Fruit fly (Drosophila melanogaster): Measurements from ENCODE around the gene CoRest.

The CoRest gene

dm6 chrX:19521753-19522383 is at the start of gene CoRest, which contains the start of gene Idh3a:
CoRest (plus strand) TSS chrX:19521929.
Idh3a (minus strand) TSS chrX:19521810.
- TF ChIP-seq CG8632 (GFP tag; optimal IDR thresholded peaks at IDR 0.05): no peak
- peak; percentile 13 for TF ChIP-seq lz (GFP tag; optimal IDR thresholded peaks at IDR 0.05)
- no peak for TF ChIP-seq CG10631 (GFP tag; optimal IDR thresholded peaks at IDR 0.05)
- no peak for TF ChIP-seq Met (GFP tag; optimal IDR thresholded peaks at IDR 0.05)
- peak; percentile 4 for TF ChIP-seq Sox15 (GFP tag; optimal IDR thresholded peaks at IDR 0.05)
- TF ChIP-seq CG31627 (GFP tag; optimal IDR thresholded peaks at IDR 0.05): peak; percentile 32
- TF ChIP-seq pdm3 (GFP tag; optimal IDR thresholded peaks at IDR 0.05): no peak
- TF ChIP-seq vri (GFP tag; optimal IDR thresholded peaks at IDR 0.05): no peak
- TF ChIP-seq spab (GFP tag; optimal IDR thresholded peaks at IDR 0.05): no peak
- TF ChIP-seq CG15336 (GFP tag; IDR thresholded peaks at IDR 0.05): no peak
- no peak for TF ChIP-seq CG16779 (tag; optimal IDR thresholded peaks at IDR 0.05)
- no peak for TF ChIP-seq Lpt (GFP tag; optimal IDR thresholded peaks at IDR 0.05)
- TF ChIP-seq acj6 (GFP tag; optimal IDR thresholded peaks at IDR 0.05): no peak
- no peak for TF ChIP-seq Ets21C (GFP tag; optimal IDR thresholded peaks at IDR 0.05)
- TF ChIP-seq svp (GFP tag): peak; percentile 83

- TF ChIP-seq CG8632 (GFP tag; optimal IDR thresholded peaks at IDR 0.05) (no peak), CG3032 (tag; optimal IDR thresholded peaks at IDR 0.05) (no peak), Lpt (GFP tag; optimal IDR thresholded peaks at IDR 0.05) (no peak), CG4318 (GFP tag; optimal IDR thresholded peaks at IDR 0.05) (no peak), CG6163 (GFP tag; IDR thresholded peaks at IDR 0.05) (no peak), Ets96B (tag; optimal IDR thresholded peaks at IDR 0.05) (no peak), CG6854 (GFP tag; optimal IDR thresholded peaks at IDR 0.05) (no peak), vri (GFP tag; optimal IDR thresholded peaks at IDR 0.05) (no peak), fkh (GFP tag; optimal IDR thresholded peaks at IDR 0.05) (no peak), CG11294 (GFP tag; IDR thresholded peaks at IDR 0.05) (no peak), CG8319 (GFP tag; optimal IDR thresholded peaks at IDR 0.05) (no peak), Met (GFP tag; optimal IDR thresholded peaks at IDR 0.05) (no peak), lz (GFP tag; optimal IDR thresholded peaks at IDR 0.05) (no peak), Blimp-1 (GFP tag; optimal IDR thresholded peaks at IDR 0.05) (no peak), Sox102F (GFP tag; optimal IDR thresholded peaks at IDR 0.05) (no peak), svp (GFP tag) (no peak), Ets21C (GFP tag; optimal IDR thresholded peaks at IDR 0.05) (no peak)
These were observed 47.0 kb upstream of the CoRest start, which contains the start of gene narya for dm6 chrX:19474763-19475162. narya (plus strand) TSS chrX:19475063.

- TF ChIP-seq Sox14 (GFP tag; optimal IDR thresholded peaks at IDR 0.05) (no peak), achi (GFP tag; optimal IDR thresholded peaks at IDR 0.05) (no peak), fkh (GFP tag; optimal IDR thresholded peaks at IDR 0.05) (no peak), dac (GFP tag; optimal IDR thresholded peaks at IDR 0.05) (no peak), CG1621 (tag; optimal IDR thresholded peaks at IDR 0.05) (no peak), salr (GFP tag; optimal IDR thresholded peaks at IDR 0.05) (no peak), Sox102F (GFP tag; optimal IDR thresholded peaks at IDR 0.05) (no peak), Eip75B (GFP tag; optimal IDR thresholded peaks at IDR 0.05) (no peak), CG16779 (tag; optimal IDR thresholded peaks at IDR 0.05) (no peak)
These were observed 42.6 kb upstream of the CoRest start, which contains the start of gene CG32533 for dm6 chrX:19479134-19479533. CG32533 (minus strand) TSS chrX:19479411.

dm6 chrX:19479869-19480326 is 41.8 kb upstream of the CoRest start, which contains the start of the genes Naa15-16 and mRpS14:
Naa15-16 (plus strand) TSS chrX:19479984.
mRpS14 (minus strand) TSS chrX:19480238.
- TF ChIP-seq dsx (GFP tag; optimal IDR thresholded peaks at IDR 0.05; ENCODE audit: poor library complexity, severe bottlenecking) (peak; percentile 74), lz (GFP tag; optimal IDR thresholded peaks at IDR 0.05) (no peak), salr (GFP tag; optimal IDR thresholded peaks at IDR 0.05) (no peak), CG7368 (GFP tag; optimal IDR thresholded peaks at IDR 0.05) (no peak), CG6792 (GFP tag; optimal IDR thresholded peaks at IDR 0.05) (no peak), Sox14 (GFP tag; optimal IDR thresholded peaks at IDR 0.05) (peak; percentile 45), ss (GFP tag; optimal IDR thresholded peaks at IDR 0.05) (no peak), CG8632 (GFP tag; optimal IDR thresholded peaks at IDR 0.05) (no peak), CG6808 (GFP tag; optimal IDR thresholded peaks at IDR 0.05) (no peak), pdm3 (GFP tag; optimal IDR thresholded peaks at IDR 0.05) (no peak), achi (GFP tag; optimal IDR thresholded peaks at IDR 0.05) (no peak)

Data from whole organism, prepupa.